Worm (Caenorhabditis elegans): ENCODE results near the gene hil-3.

hil-3 gene

DNA sequence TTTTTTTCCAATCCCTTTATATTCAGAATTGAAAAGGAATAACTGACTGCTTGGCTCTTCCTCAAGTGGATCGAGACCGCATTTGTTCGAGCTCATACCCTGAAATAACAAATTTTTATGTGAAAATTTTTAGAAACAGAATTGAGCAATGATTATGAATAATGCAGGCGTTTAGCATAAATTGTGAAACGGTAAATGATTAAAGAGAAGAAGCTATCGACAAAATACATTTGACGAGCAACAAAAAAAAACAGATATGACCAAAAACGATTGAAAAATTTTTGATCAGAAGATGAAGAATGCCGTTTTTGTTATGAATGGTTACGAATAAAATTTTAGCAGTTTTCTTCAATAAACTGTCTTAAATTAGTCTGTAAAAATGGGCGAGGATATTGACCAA is 44.7 kb downstream of the hil-3 start, which contains the start of gene C17H11.6:
Gene C17H11.6, minus strand, starts transcription at position 101 of the 400 bp plus-strand sequence.
- TF ChIP-seq pes-1 (GFP tag; IDR thresholded peaks at IDR 0.05) (no peak), flt-1 (GFP tag; IDR thresholded peaks at IDR 0.05) (no peak), tbx-37 (GFP tag; conservative IDR thresholded peaks at IDR 0.05) (no peak), tra-4 (tag; optimal IDR thresholded peaks at IDR 0.05) (no peak), B0310.2 (tag; optimal IDR thresholded peaks at IDR 0.05) (no peak), tbx-11 (GFP tag; IDR thresholded peaks at IDR 0.05) (no peak), aly-1 (tag; optimal IDR thresholded peaks at IDR 0.05) (no peak)

DNA sequence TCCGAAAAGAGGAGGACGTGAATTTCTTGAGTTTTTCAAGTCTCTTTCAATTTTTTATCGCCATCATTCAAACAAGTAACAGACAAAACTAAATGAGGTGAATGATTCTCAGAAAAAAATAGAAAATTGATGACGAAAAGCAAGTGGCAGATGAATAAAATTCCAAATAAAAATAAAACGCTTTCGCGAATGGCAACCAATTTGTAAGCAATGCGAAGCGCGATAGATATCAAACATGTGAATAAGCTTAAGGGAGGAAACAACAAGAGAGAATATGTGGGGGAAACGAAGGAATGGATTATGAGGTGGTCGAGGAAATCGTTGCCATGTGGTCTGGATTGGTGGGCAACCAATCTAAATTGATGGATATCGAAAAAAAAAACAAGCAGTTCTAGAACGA is 45.5 kb downstream of the hil-3 start:
- TF ChIP-seq ama-1 (optimal IDR thresholded peaks at IDR 0.05), result no peak

DNA sequence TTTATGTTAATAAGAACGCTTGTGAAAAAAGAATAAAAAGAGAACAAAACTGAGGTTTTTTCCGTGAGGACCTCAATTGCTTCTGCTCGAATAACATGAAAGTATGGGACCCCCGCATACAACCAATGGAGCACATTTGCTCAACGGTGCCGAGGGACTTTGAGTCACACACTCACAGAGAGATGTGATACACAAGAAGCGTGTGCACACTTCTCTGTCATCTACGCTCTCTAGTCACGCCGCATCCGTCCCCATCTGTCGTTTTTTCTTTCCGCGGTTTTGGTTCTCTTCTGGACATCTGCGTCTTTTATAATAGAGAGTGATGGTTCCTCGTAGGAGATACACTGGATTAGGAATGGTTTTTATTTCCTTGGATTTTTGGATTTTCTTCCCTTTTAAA is 47.0 kb downstream of the hil-3 start:
- TF ChIP-seq hmg-4 (GFP tag; optimal IDR thresholded peaks at IDR 0.05), result no peak
- peak; percentile 29 for TF ChIP-seq F13C5.2 (tag; optimal IDR thresholded peaks at IDR 0.05)
